Worm (Caenorhabditis elegans) whole organism, L2 larva: ENCODE results near the gene C49C8.5.
A peak's percentile ranks its signal among the peaks of the same experiment; 100 is the strongest.

Experiments used
- C34F6.9 ChIP-seq: fragments of 150-350 bp; optimal IDR thresholded peaks from 2 replicates; lab custom pipeline; 2014; ENCODE audit warnings: missing biosample characterization, missing genetic modification characterization
- F13H6.1 ChIP-seq: sonication (generic microtip); optimal IDR thresholded peaks from 2 replicates; lab custom pipeline; 2016; ENCODE audit warnings: missing genetic modification characterization, missing compliant biosample characterization
- R02D3.7 ChIP-seq: fragments of 150-350 bp; optimal IDR thresholded peaks from 2 replicates; lab custom pipeline; 2014; ENCODE audit warnings: missing biosample characterization, missing genetic modification characterization
- Y55F3AM.14 ChIP-seq: fragments of 200-800 bp; sonication (Bioruptor generic); optimal IDR thresholded peaks from 2 replicates; lab custom pipeline; 2018; ENCODE audit warnings: mild to moderate bottlenecking, missing genetic modification characterization, missing compliant biosample characterization
- ZK546.5 ChIP-seq: sonication (generic microtip); optimal IDR thresholded peaks from 2 replicates; lab custom pipeline; 2017; ENCODE audit warnings: missing biosample characterization, missing genetic modification characterization
- alr-1 ChIP-seq: fragments of 150-350 bp; optimal IDR thresholded peaks from 2 replicates; lab custom pipeline; 2014; ENCODE audit warnings: missing biosample characterization, missing genetic modification characterization
- aly-2 ChIP-seq: fragments of 150-350 bp; optimal IDR thresholded peaks from 2 replicates; lab custom pipeline; 2014; ENCODE audit warnings: missing biosample characterization, missing genetic modification characterization
- ama-1 ChIP-seq: fragments of 150-350 bp; optimal IDR thresholded peaks from 2 replicates; lab custom pipeline; 2018; ENCODE audit warnings: inconsistent platforms
- blmp-1 ChIP-seq: sonication (generic microtip); optimal IDR thresholded peaks from 2 replicates; lab custom pipeline; 2017; ENCODE audit warnings: missing genetic modification characterization, mild to moderate bottlenecking, missing compliant biosample characterization, antibody characterized with exemption, moderate library complexity; ENCODE audit not compliant: insufficient read depth
- ceh-16 ChIP-seq: fragments of 150-350 bp; optimal IDR thresholded peaks from 2 replicates; lab custom pipeline; 2014; ENCODE audit warnings: missing biosample characterization, missing genetic modification characterization
- ceh-82 ChIP-seq: fragments of 150-350 bp; optimal IDR thresholded peaks from 2 replicates; lab custom pipeline; 2014; ENCODE audit warnings: missing biosample characterization, missing genetic modification characterization
- crh-2 ChIP-seq: sonication (generic microtip); optimal IDR thresholded peaks from 2 replicates; lab custom pipeline; 2017; ENCODE audit warnings: missing biosample characterization, missing genetic modification characterization
- dmd-4 ChIP-seq: sonication (generic microtip); optimal IDR thresholded peaks from 2 replicates; lab custom pipeline; 2017; ENCODE audit warnings: missing biosample characterization, missing genetic modification characterization
- egl-27 ChIP-seq: sonication (generic microtip); optimal IDR thresholded peaks from 3 replicates; lab custom pipeline; 2017; ENCODE audit warnings: missing biosample characterization, missing genetic modification reagents, missing genetic modification characterization
- elt-1 ChIP-seq: fragments of 150-350 bp; optimal IDR thresholded peaks from 2 replicates; lab custom pipeline; 2014; ENCODE audit warnings: missing biosample characterization, missing genetic modification characterization
- elt-3 ChIP-seq: sonication (generic microtip); optimal IDR thresholded peaks from 2 replicates; lab custom pipeline; 2017; ENCODE audit warnings: missing biosample characterization, missing genetic modification characterization
- fos-1 ChIP-seq: fragments of 150-350 bp; optimal IDR thresholded peaks from 2 replicates; lab custom pipeline; 2014; ENCODE audit warnings: missing biosample characterization, missing genetic modification characterization
- gmeb-1 ChIP-seq: fragments of 150-350 bp; optimal IDR thresholded peaks from 2 replicates; lab custom pipeline; 2014; ENCODE audit warnings: missing biosample characterization, missing genetic modification characterization
- lin-11 ChIP-seq: fragments of 150-350 bp; sonication (generic microtip); optimal IDR thresholded peaks from 2 replicates; lab custom pipeline; 2014; ENCODE audit warnings: missing biosample characterization, missing genetic modification characterization, inconsistent platforms, mixed read lengths
- lin-13 ChIP-seq: fragments of 150-350 bp; optimal IDR thresholded peaks from 2 replicates; lab custom pipeline; 2014; ENCODE audit warnings: missing biosample characterization, missing genetic modification reagents, missing genetic modification characterization
- lin-39 ChIP-seq: fragments of 150-350 bp; optimal IDR thresholded peaks from 2 replicates; lab custom pipeline; 2014; ENCODE audit warnings: missing biosample characterization, missing genetic modification reagents, missing genetic modification characterization
- lsy-2 ChIP-seq, 2 experiments: fragments of 150-350 bp in 1 of 2; sonication (generic microtip) in 1 of 2; optimal IDR thresholded peaks; 2 replicates each; lab custom pipeline; 2014 to 2017; ENCODE audit warnings: missing biosample characterization in 2 of 2, missing genetic modification characterization in 2 of 2
- mab-5 ChIP-seq: fragments of 150-350 bp; optimal IDR thresholded peaks from 2 replicates; lab custom pipeline; 2014; ENCODE audit warnings: missing biosample characterization, missing genetic modification characterization
- mbf-1 ChIP-seq: sonication (generic microtip); optimal IDR thresholded peaks from 2 replicates; lab custom pipeline; 2017; ENCODE audit warnings: missing biosample characterization, missing genetic modification characterization
- mdl-1 ChIP-seq, 2 experiments: fragments of 150-350 bp in 1 of 2; sonication (generic microtip) in 1 of 2; optimal IDR thresholded peaks; 2 replicates each; lab custom pipeline; 2017; ENCODE audit warnings: missing biosample characterization in 2 of 2, missing genetic modification characterization in 2 of 2
- nhr-10 ChIP-seq: sonication (generic microtip); optimal IDR thresholded peaks from 2 replicates; lab custom pipeline; 2017; ENCODE audit warnings: missing biosample characterization, missing genetic modification characterization
- nhr-11 ChIP-seq: fragments of 150-350 bp; optimal IDR thresholded peaks from 2 replicates; lab custom pipeline; 2014; ENCODE audit warnings: missing biosample characterization, missing genetic modification characterization
- nhr-12 ChIP-seq: fragments of 150-350 bp; optimal IDR thresholded peaks from 2 replicates; lab custom pipeline; 2014; ENCODE audit warnings: missing biosample characterization, missing genetic modification characterization
- nhr-129 ChIP-seq: fragments of 150-350 bp; optimal IDR thresholded peaks from 2 replicates; lab custom pipeline; 2014; ENCODE audit warnings: missing biosample characterization, missing genetic modification characterization
- nhr-21 ChIP-seq: fragments of 150-350 bp; optimal IDR thresholded peaks from 2 replicates; lab custom pipeline; 2014; ENCODE audit warnings: missing biosample characterization, missing genetic modification characterization
- nhr-23 ChIP-seq: fragments of 150-350 bp; optimal IDR thresholded peaks from 2 replicates; lab custom pipeline; 2014; ENCODE audit warnings: missing biosample characterization, missing genetic modification reagents, missing genetic modification characterization
- nhr-237 ChIP-seq: fragments of 150-350 bp; optimal IDR thresholded peaks from 2 replicates; lab custom pipeline; 2014; ENCODE audit warnings: missing biosample characterization, missing genetic modification characterization
- nhr-25 ChIP-seq: fragments of 150-350 bp; sonication (generic microtip); optimal IDR thresholded peaks from 3 replicates; lab custom pipeline; 2014; ENCODE audit warnings: missing biosample characterization, missing genetic modification characterization
- nhr-6 ChIP-seq: fragments of 150-350 bp; optimal IDR thresholded peaks from 2 replicates; lab custom pipeline; 2014; ENCODE audit warnings: missing biosample characterization, missing genetic modification characterization
- nhr-77 ChIP-seq: fragments of 150-350 bp; optimal IDR thresholded peaks from 2 replicates; lab custom pipeline; 2014; ENCODE audit warnings: missing biosample characterization, missing genetic modification characterization
- peb-1 ChIP-seq: fragments of 150-350 bp; optimal IDR thresholded peaks from 2 replicates; lab custom pipeline; 2014; ENCODE audit warnings: missing biosample characterization, missing genetic modification characterization
- sem-4 ChIP-seq: fragments of 150-350 bp; optimal IDR thresholded peaks from 2 replicates; lab custom pipeline; 2014; ENCODE audit warnings: missing biosample characterization, missing genetic modification reagents, missing genetic modification characterization
- skn-1 ChIP-seq: sonication (generic microtip); optimal IDR thresholded peaks from 2 replicates; lab custom pipeline; 2017; ENCODE audit warnings: missing biosample characterization, missing genetic modification characterization
- sma-3 ChIP-seq: sonication (generic microtip); optimal IDR thresholded peaks from 2 replicates; lab custom pipeline; 2016; ENCODE audit warnings: missing genetic modification reagents, missing genetic modification characterization, missing compliant biosample characterization
- sma-9 ChIP-seq, 2 experiments: fragments of 150-350 bp in 1 of 2; sonication (generic microtip) in 1 of 2; optimal IDR thresholded peaks; 2 replicates each; lab custom pipeline; 2014 to 2016; ENCODE audit warnings: missing genetic modification characterization in 2 of 2, mild to moderate bottlenecking in 1 of 2, missing biosample characterization in 1 of 2, missing compliant biosample characterization in 1 of 2, missing genetic modification reagents in 1 of 2, moderate library complexity in 1 of 2
- snpc-4 ChIP-seq: fragments of 150-350 bp; optimal IDR thresholded peaks from 2 replicates; lab custom pipeline; 2014; ENCODE audit warnings: missing biosample characterization, missing genetic modification characterization
- unc-39 ChIP-seq: fragments of 150-350 bp; optimal IDR thresholded peaks from 2 replicates; lab custom pipeline; 2014; ENCODE audit warnings: missing biosample characterization, missing genetic modification characterization
- unc-55 ChIP-seq: fragments of 150-350 bp; sonication (generic microtip); optimal IDR thresholded peaks from 3 replicates; lab custom pipeline; 2014; ENCODE audit warnings: missing biosample characterization, missing genetic modification reagents, missing genetic modification characterization
- unc-62 ChIP-seq: fragments of 150-350 bp; optimal IDR thresholded peaks from 2 replicates; lab custom pipeline; 2014; ENCODE audit warnings: missing biosample characterization, missing genetic modification reagents, missing genetic modification characterization
- zag-1 ChIP-seq: fragments of 150-350 bp; optimal IDR thresholded peaks from 2 replicates; lab custom pipeline; 2014; ENCODE audit warnings: missing biosample characterization, missing genetic modification characterization
- ztf-1 ChIP-seq: fragments of 200-800 bp; sonication (Bioruptor generic); conservative IDR thresholded peaks from 2 replicates; pipeline ENCODE4 v1.3.6; 2022; ENCODE audit warnings: missing genetic modification characterization, missing compliant biosample characterization
- ztf-11 ChIP-seq: sonication (generic microtip); optimal IDR thresholded peaks from 2 replicates; lab custom pipeline; 2017; ENCODE audit warnings: missing biosample characterization, missing genetic modification characterization
- ztf-4 ChIP-seq: fragments of 150-350 bp; optimal IDR thresholded peaks from 2 replicates; lab custom pipeline; 2014; ENCODE audit warnings: missing biosample characterization, missing genetic modification characterization

Gene C49C8.5

DNA sequence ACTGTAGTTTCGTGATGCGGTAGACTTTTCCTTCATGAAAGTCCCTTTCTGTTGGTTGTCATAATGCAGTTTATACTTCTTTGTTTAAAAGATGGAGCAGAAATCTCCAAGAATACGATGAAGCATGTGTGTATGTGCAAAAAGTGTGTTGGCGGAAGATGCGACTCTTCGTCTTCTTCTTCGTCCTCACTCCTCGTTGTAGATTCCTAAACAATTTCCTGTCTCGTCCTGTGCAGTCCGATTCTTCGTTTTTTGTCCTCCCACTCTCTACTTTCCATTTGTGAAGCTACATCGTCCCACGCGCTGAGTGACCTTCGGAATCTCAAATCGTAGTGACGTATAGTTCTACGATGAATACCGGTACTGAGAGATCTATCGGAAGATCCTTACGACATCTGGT is 25.2 kb downstream of the C49C8.5 start:
- TF ChIP-seq snpc-4 (tag; lab: Kevin White, UChicago) = no peak
- TF ChIP-seq peb-1 (tag; lab: Kevin White, UChicago) = no peak
- no peak for TF ChIP-seq R02D3.7

DNA sequence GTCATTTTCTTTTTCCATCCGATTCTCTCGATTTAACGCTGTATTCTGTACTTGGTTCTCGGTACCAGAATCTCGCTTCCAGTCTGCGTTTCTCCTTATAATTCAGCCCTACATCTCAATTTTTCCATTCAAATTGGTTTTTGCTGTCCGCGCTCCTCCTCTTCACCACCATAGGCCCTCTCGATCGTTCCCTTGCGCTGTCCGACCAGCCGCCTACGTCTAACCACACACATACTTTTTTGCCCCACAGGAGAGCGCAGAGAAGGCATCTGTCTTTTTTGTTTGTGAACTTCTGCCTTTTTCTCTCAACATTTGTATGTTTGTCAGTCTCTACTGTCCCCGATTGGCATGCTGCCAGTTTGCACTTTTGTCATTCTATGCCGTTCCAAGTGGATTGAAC is 26.1 kb downstream of the C49C8.5 start, which contains the start of gene F42A9.11:
F42A9.11 (plus strand) TSS at position 310 of the 400 bp plus-strand sequence.
- peak; percentile 16 for TF ChIP-seq egl-27 (tag; lab: Kevin White, UChicago)
- peak; percentile 55 for TF ChIP-seq nhr-129
- no peak for TF ChIP-seq aly-2 (tag; lab: Kevin White, UChicago)
- no peak for TF ChIP-seq peb-1 (tag; lab: Kevin White, UChicago)
- peak; percentile 57 for TF ChIP-seq fos-1
- no peak for TF ChIP-seq unc-55 (GFP tag; lab: Kevin White, UChicago)
- no peak for TF ChIP-seq gmeb-1 (tag; lab: Kevin White, UChicago)
- no peak for TF ChIP-seq dmd-4 (tag; lab: Kevin White, UChicago)
- no peak for TF ChIP-seq mab-5 (tag; lab: Kevin White, UChicago)
- no peak for TF ChIP-seq crh-2 (tag; lab: Kevin White, UChicago)
- no peak for TF ChIP-seq mdl-1 (tag; optimal IDR thresholded peaks at IDR 0.05; lab: Kevin White, UChicago)
- TF ChIP-seq skn-1 (tag; lab: Kevin White, UChicago) = no peak
- TF ChIP-seq sma-3 (GFP tag; lab: Kevin White, UChicago) = peak; percentile 55
- TF ChIP-seq ZK546.5 (tag; lab: Kevin White, UChicago) = no peak
- no peak for TF ChIP-seq lin-39
- no peak for TF ChIP-seq elt-1 (tag; lab: Kevin White, UChicago)
- peak; percentile 46 for TF ChIP-seq C34F6.9 (tag; lab: Kevin White, UChicago)
- TF ChIP-seq nhr-11 (tag; lab: Kevin White, UChicago) = no peak
- TF ChIP-seq elt-3 (tag; lab: Kevin White, UChicago) = no peak
- TF ChIP-seq ama-1 (lab: Kevin White, UChicago) = no peak
- TF ChIP-seq ztf-11 (tag; lab: Kevin White, UChicago) = no peak
- no peak for TF ChIP-seq Y55F3AM.14
- TF ChIP-seq nhr-10 (tag; lab: Kevin White, UChicago) = no peak
- TF ChIP-seq F13H6.1 = peak; percentile 61
- no peak for TF ChIP-seq ceh-82 (tag; lab: Kevin White, UChicago)
- TF ChIP-seq unc-39 (tag; lab: Kevin White, UChicago) = no peak
- TF ChIP-seq ztf-4 (tag; lab: Kevin White, UChicago) = no peak
- peak in 1 of 2 experiments; percentile 1 for TF ChIP-seq lsy-2 (tag; optimal IDR thresholded peaks at IDR 0.05; lab: Kevin White, UChicago)
- no peak for TF ChIP-seq ceh-16 (tag; lab: Kevin White, UChicago)
- no peak for TF ChIP-seq zag-1 (tag; lab: Kevin White, UChicago)
- TF ChIP-seq lin-13 (GFP tag; lab: Kevin White, UChicago) = no peak
- no peak for TF ChIP-seq ztf-1
- TF ChIP-seq unc-62 = no peak
- no peak for TF ChIP-seq nhr-237 (tag; lab: Kevin White, UChicago)
- TF ChIP-seq mbf-1 (tag; lab: Kevin White, UChicago) = no peak
- no peak for TF ChIP-seq nhr-12 (tag; lab: Kevin White, UChicago)
- TF ChIP-seq sem-4 (tag; lab: Kevin White, UChicago) = peak; percentile 19
- TF ChIP-seq nhr-77 (tag; lab: Kevin White, UChicago) = no peak
- no peak for TF ChIP-seq nhr-6 (tag; lab: Kevin White, UChicago)
- peak; percentile 4 for TF ChIP-seq sma-9 (GFP tag; optimal IDR thresholded peaks at IDR 0.05; lab: Kevin White, UChicago)
- TF ChIP-seq sma-9 (tag; optimal IDR thresholded peaks at IDR 0.05; lab: Kevin White, UChicago) = no peak
- TF ChIP-seq nhr-25 (tag; lab: Kevin White, UChicago) = peak; percentile 50
- no peak for TF ChIP-seq alr-1 (tag; lab: Kevin White, UChicago)
- TF ChIP-seq nhr-23 = no peak
- peak; percentile 53 for TF ChIP-seq blmp-1
- no peak for TF ChIP-seq R02D3.7
- TF ChIP-seq lin-11 = no peak
- no peak for TF ChIP-seq nhr-21
- TF ChIP-seq snpc-4 (tag; lab: Kevin White, UChicago) = no peak
